Worm (Caenorhabditis elegans) whole organism, L4 larva: ENCODE data around the gene C03B1.7.
"Not testable (repeated sequence)": the region's sequence is repeated elsewhere in the genome, so short reads cannot be mapped to it uniquely, and the experiment has no call there.

Experiments used
- F44E2.7 ChIP-seq: fragments of 200-800 bp; sonication (Bioruptor generic); IDR thresholded peaks from 2 replicates; pipeline ENCODE4 v2.1.2; 2022; ENCODE audit warnings: missing genetic modification characterization, missing compliant biosample characterization
- Y105C5A.15 ChIP-seq: fragments of 200-800 bp; sonication (Bioruptor generic); IDR thresholded peaks from 2 replicates; pipeline ENCODE4 v1.3.6; 2022; ENCODE audit warnings: missing genetic modification characterization, missing compliant biosample characterization
- Y48G9A.11 ChIP-seq: fragments of 200-800 bp; sonication (Bioruptor generic); IDR thresholded peaks from 2 replicates; pipeline ENCODE4 v1.3.6; 2022; ENCODE audit warnings: missing genetic modification reagents, missing genetic modification characterization, missing compliant biosample characterization
- Y5F2A.4 ChIP-seq: fragments of 200-800 bp; sonication (Bioruptor generic); optimal IDR thresholded peaks from 2 replicates; lab custom pipeline; 2018; ENCODE audit warnings: mild to moderate bottlenecking, missing genetic modification characterization, missing compliant biosample characterization
- arid-1 ChIP-seq: fragments of 200-800 bp; sonication (Bioruptor generic); conservative IDR thresholded peaks from 2 replicates; pipeline ENCODE4 v1.3.6; 2022; ENCODE audit warnings: missing genetic modification reagents, missing genetic modification characterization, missing compliant biosample characterization
- hif-1 ChIP-seq, 2 experiments: sonication (generic microtip); optimal IDR thresholded peaks; 2 replicates each; lab custom pipeline; 2016 to 2017; ENCODE audit warnings: missing compliant biosample characterization in 2 of 2, missing genetic modification characterization in 2 of 2, missing genetic modification reagents in 2 of 2, missing genotype in 2 of 2, mild to moderate bottlenecking in 1 of 2
- mes-2 ChIP-seq: sonication (generic microtip); optimal IDR thresholded peaks from 2 replicates; lab custom pipeline; 2016; ENCODE audit warnings: missing genotype, mild to moderate bottlenecking, missing genetic modification characterization, missing compliant biosample characterization; ENCODE audit not compliant: poor library complexity, severe bottlenecking
- nhr-10 ChIP-seq: fragments of 150-350 bp; optimal IDR thresholded peaks from 2 replicates; lab custom pipeline; 2014; ENCODE audit warnings: missing biosample characterization, missing genetic modification characterization
- nhr-11 ChIP-seq: fragments of 150-350 bp; optimal IDR thresholded peaks from 2 replicates; lab custom pipeline; 2014; ENCODE audit warnings: missing biosample characterization, missing genetic modification characterization
- nhr-28 ChIP-seq: fragments of 150-350 bp; optimal IDR thresholded peaks from 2 replicates; lab custom pipeline; 2014; ENCODE audit warnings: missing biosample characterization, missing genetic modification characterization
- nhr-77 ChIP-seq: fragments of 150-350 bp; optimal IDR thresholded peaks from 2 replicates; lab custom pipeline; 2014; ENCODE audit warnings: missing biosample characterization, missing genetic modification characterization
- pqm-1 ChIP-seq: sonication (generic microtip); optimal IDR thresholded peaks from 2 replicates; lab custom pipeline; 2017; ENCODE audit warnings: missing biosample characterization, missing genetic modification characterization
- tra-1 ChIP-seq: fragments of 200-800 bp; sonication (Bioruptor generic); IDR thresholded peaks from 2 replicates; pipeline ENCODE4 v1.3.6; 2022; ENCODE audit warnings: missing genetic modification reagents, missing genetic modification characterization, missing compliant biosample characterization
- unc-62 ChIP-seq, 3 experiments: fragments of 150-350 bp in 1 of 3; sonication (generic microtip); optimal IDR thresholded peaks in 2 of 3; peaks in 1 of 3; 1 replicate in 1 of 3; 2 replicates in 2 of 3; lab custom pipeline; 2014 to 2017; ENCODE audit warnings: missing biosample characterization in 3 of 3, missing genetic modification characterization in 3 of 3, missing genetic modification reagents in 3 of 3, missing genotype in 1 of 3

ce11 chrX:6329542-6330029 is 12.0 kb upstream of the C03B1.7 start:
- TF ChIP-seq Y48G9A.11 (GFP tag; lab: Robert Waterston, UW); pqm-1 (tag; lab: Kevin White, UChicago); Y5F2A.4 (GFP tag; lab: Kevin White, UChicago); mes-2 (tag; lab: Kevin White, UChicago); Y105C5A.15; hif-1 (tag; optimal IDR thresholded peaks at IDR 0.05; lab: Kevin White, UChicago); nhr-28 (tag; lab: Kevin White, UChicago); nhr-10 (tag; lab: Kevin White, UChicago); arid-1 (GFP tag; lab: Robert Waterston, UW); tra-1; nhr-77 (tag; lab: Kevin White, UChicago); F44E2.7 (GFP tag; lab: Robert Waterston, UW); nhr-11 (tag; lab: Kevin White, UChicago); unc-62 (GFP tag; optimal IDR thresholded peaks at IDR 0.05 in 1 of 2; lab: Kevin White, UChicago); unc-62 (tag; optimal IDR thresholded peaks at IDR 0.05; lab: Kevin White, UChicago): not testable (repeated sequence)
